Worm (Caenorhabditis elegans) whole organism, late embryonic: ENCODE results near the gene chil-14.

Experiments used
- dve-1 ChIP-seq: sonication (generic microtip); optimal IDR thresholded peaks from 2 replicates; lab custom pipeline; 2017; ENCODE audit warnings: antibody characterized with exemption, mild to moderate bottlenecking, missing genetic modification characterization, missing compliant biosample characterization
- hlh-13 ChIP-seq: fragments of 200-800 bp; sonication (Bioruptor generic); optimal IDR thresholded peaks from 2 replicates; lab custom pipeline; 2018; ENCODE audit warnings: mild to moderate bottlenecking, missing genetic modification characterization, missing compliant biosample characterization
- nhr-11 ChIP-seq: fragments of 150-350 bp; optimal IDR thresholded peaks from 2 replicates; lab custom pipeline; 2014; ENCODE audit warnings: missing biosample characterization, missing genetic modification characterization
- pha-4 ChIP-seq: fragments of 150-350 bp; optimal IDR thresholded peaks from 2 replicates; lab custom pipeline; 2018; ENCODE audit warnings: missing biosample characterization, missing genetic modification reagents, missing genetic modification characterization
- pqm-1 ChIP-seq: sonication (generic microtip); optimal IDR thresholded peaks from 2 replicates; lab custom pipeline; 2016; ENCODE audit warnings: missing genetic modification characterization, missing compliant biosample characterization

ce11 chrV:1464543-1465040 is 9.7 kb downstream of the chil-14 start, which contains the start of the genes fpn-1.2 and pqn-54:
- TF ChIP-seq nhr-11 (no peak), dve-1 (tag; lab: Kevin White, UChicago) (no peak), pha-4 (tag; lab: Kevin White, UChicago) (no peak), hlh-13 (GFP tag; lab: Kevin White, UChicago) (no peak), pqm-1 (tag; lab: Kevin White, UChicago) (no peak)
